Worm (Caenorhabditis elegans) whole organism, young adult: ENCODE results near the gene K06B4.15.

Source experiments
- B0261.1 ChIP-seq: sonication (generic microtip); optimal IDR thresholded peaks from 2 replicates; lab custom pipeline; 2016; ENCODE audit warnings: mild to moderate bottlenecking, missing genetic modification characterization, moderate library complexity, missing compliant biosample characterization
- C06A6.2 ChIP-seq: fragments of 200-800 bp; sonication (Bioruptor generic); conservative IDR thresholded peaks from 2 replicates; pipeline ENCODE4 v1.3.6; 2022; ENCODE audit warnings: missing genetic modification characterization, missing compliant biosample characterization
- F49E8.2 ChIP-seq: sonication (generic microtip); optimal IDR thresholded peaks from 3 replicates; lab custom pipeline; 2017; ENCODE audit warnings: missing genetic modification characterization, mild to moderate bottlenecking, missing compliant biosample characterization, antibody characterized with exemption, moderate library complexity; ENCODE audit not compliant: insufficient read depth
- F57A8.1 ChIP-seq: fragments of 200-800 bp; sonication (Bioruptor generic); optimal IDR thresholded peaks from 2 replicates; lab custom pipeline; 2018; ENCODE audit warnings: mild to moderate bottlenecking, missing genetic modification characterization, moderate library complexity, missing compliant biosample characterization
- F57C9.4 ChIP-seq: sonication (generic microtip); optimal IDR thresholded peaks from 2 replicates; lab custom pipeline; 2017; ENCODE audit warnings: mild to moderate bottlenecking, missing genetic modification characterization, missing compliant biosample characterization
- T26A5.8 ChIP-seq: sonication (generic microtip); optimal IDR thresholded peaks from 2 replicates; lab custom pipeline; 2016; ENCODE audit warnings: missing genetic modification characterization, missing compliant biosample characterization
- Y56A3A.18 ChIP-seq: fragments of 200-800 bp; sonication (Bioruptor generic); IDR thresholded peaks from 2 replicates; pipeline ENCODE4 v1.3.6; 2022; ENCODE audit warnings: missing genetic modification reagents, missing genetic modification characterization, missing compliant biosample characterization
- ama-1 ChIP-seq, 3 experiments: fragments of 150-350 bp in 1 of 3; sonication (generic microtip) in 2 of 3; optimal IDR thresholded peaks; 2 replicates each; lab custom pipeline; 2014 to 2018; ENCODE audit warnings: missing biosample characterization in 2 of 3, missing genetic modification characterization in 2 of 3, missing genetic modification reagents in 2 of 3
- attf-6 ChIP-seq: fragments of 200-800 bp; sonication (Bioruptor generic); IDR thresholded peaks from 2 replicates; pipeline ENCODE4 v1.3.6; 2022; ENCODE audit warnings: missing genetic modification reagents, missing genetic modification characterization, missing compliant biosample characterization
- die-1 ChIP-seq: sonication (generic microtip); optimal IDR thresholded peaks from 2 replicates; lab custom pipeline; 2016; ENCODE audit warnings: missing genotype, mild to moderate bottlenecking, missing genetic modification characterization, missing compliant biosample characterization
- efl-1 ChIP-seq: fragments of 150-350 bp; optimal IDR thresholded peaks from 2 replicates; lab custom pipeline; 2014; ENCODE audit warnings: missing biosample characterization, missing genetic modification reagents, missing genetic modification characterization
- fkh-3 ChIP-seq: sonication (generic microtip); optimal IDR thresholded peaks from 2 replicates; lab custom pipeline; 2016; ENCODE audit warnings: mild to moderate bottlenecking, missing genetic modification characterization, missing compliant biosample characterization
- hlh-12 ChIP-seq: sonication (generic microtip); optimal IDR thresholded peaks from 2 replicates; lab custom pipeline; 2016; ENCODE audit warnings: missing genetic modification characterization, missing compliant biosample characterization
- hmg-1.2 ChIP-seq: fragments of 200-800 bp; sonication (Bioruptor generic); IDR thresholded peaks from 2 replicates; pipeline ENCODE4 v1.3.6; 2022; ENCODE audit warnings: missing genetic modification reagents, missing genetic modification characterization, missing compliant biosample characterization
- let-607 ChIP-seq, 2 experiments: fragments of 200-800 bp in 1 of 2; sonication (Bioruptor generic) in 1 of 2; sonication (generic microtip) in 1 of 2; optimal IDR thresholded peaks; 2 replicates each; lab custom pipeline; 2016 to 2018; ENCODE audit warnings: mild to moderate bottlenecking in 2 of 2, missing compliant biosample characterization in 2 of 2, missing genetic modification characterization in 2 of 2, moderate library complexity in 2 of 2, missing genotype in 1 of 2
- lin-54 ChIP-seq: fragments of 200-800 bp; sonication (Bioruptor generic); optimal IDR thresholded peaks from 2 replicates; lab custom pipeline; 2018; ENCODE audit warnings: mild to moderate bottlenecking, missing genetic modification characterization, missing compliant biosample characterization
- madf-8 ChIP-seq: fragments of 200-800 bp; sonication (Bioruptor generic); conservative IDR thresholded peaks from 2 replicates; pipeline ENCODE4 v1.3.6; 2022; ENCODE audit warnings: missing genetic modification reagents, missing genetic modification characterization, missing compliant biosample characterization
- nhr-120 ChIP-seq: fragments of 200-800 bp; sonication (Bioruptor generic); IDR thresholded peaks from 2 replicates; pipeline ENCODE4 v1.3.6; 2022; ENCODE audit warnings: missing genetic modification characterization, missing compliant biosample characterization
- nhr-27 ChIP-seq: fragments of 200-800 bp; sonication (Bioruptor generic); optimal IDR thresholded peaks from 2 replicates; lab custom pipeline; 2018; ENCODE audit warnings: mild to moderate bottlenecking, missing genetic modification characterization, moderate library complexity, missing compliant biosample characterization
- nhr-80 ChIP-seq: sonication (generic microtip); optimal IDR thresholded peaks from 2 replicates; lab custom pipeline; 2016; ENCODE audit warnings: missing genetic modification characterization, missing compliant biosample characterization
- nhr-90 ChIP-seq: sonication (generic microtip); optimal IDR thresholded peaks from 2 replicates; lab custom pipeline; 2016; ENCODE audit warnings: missing genotype, mild to moderate bottlenecking, missing genetic modification characterization, missing compliant biosample characterization
- snpc-3.4 ChIP-seq: sonication (generic microtip); optimal IDR thresholded peaks from 2 replicates; lab custom pipeline; 2017; ENCODE audit warnings: missing genetic modification characterization, mild to moderate bottlenecking, missing compliant biosample characterization, antibody characterized with exemption, moderate library complexity, missing genotype, missing genetic modification reagents
- sptf-2 ChIP-seq: fragments of 200-800 bp; sonication (Bioruptor generic); optimal IDR thresholded peaks from 2 replicates; lab custom pipeline; 2018; ENCODE audit warnings: mild to moderate bottlenecking, missing genetic modification characterization, missing compliant biosample characterization
- xnd-1 ChIP-seq: sonication (generic microtip); optimal IDR thresholded peaks from 2 replicates; lab custom pipeline; 2016; ENCODE audit warnings: missing genotype, missing genetic modification reagents, missing genetic modification characterization, missing compliant biosample characterization
- zfh-2 ChIP-seq: fragments of 200-800 bp; sonication (Bioruptor generic); conservative IDR thresholded peaks from 2 replicates; pipeline ENCODE4 v1.3.6; 2022; ENCODE audit warnings: missing genetic modification reagents, missing genetic modification characterization, missing compliant biosample characterization

The K06B4.15 gene

ce11 chrV:15719570-15719969, 49.3 kb downstream of the K06B4.15 start, which contains the start of gene Y6E2A.7:
Gene Y6E2A.7 (plus strand): TSS chrV:15719870.
- TF ChIP-seq sptf-2 (GFP tag; lab: Kevin White, UChicago) (no peak), let-607 (tag; optimal IDR thresholded peaks at IDR 0.05; lab: Kevin White, UChicago) (no peak), efl-1 (GFP tag; lab: Kevin White, UChicago) (no peak), ama-1 (optimal IDR thresholded peaks at IDR 0.05; lab: Kevin White, UChicago) (no peak), ama-1 (GFP tag; optimal IDR thresholded peaks at IDR 0.05; lab: Kevin White, UChicago) (no peak), madf-8 (no peak)

ce11 chrV:15721431-15721830, 51.2 kb downstream of the K06B4.15 start:
- TF ChIP-seq xnd-1 = no peak
- TF ChIP-seq nhr-90 = no peak
- TF ChIP-seq snpc-3.4 (tag; lab: Kevin White, UChicago) = no peak
- no peak for TF ChIP-seq B0261.1 (tag; lab: Kevin White, UChicago)
- TF ChIP-seq F57C9.4 (tag; lab: Kevin White, UChicago) = no peak
- TF ChIP-seq attf-6 (GFP tag; lab: Robert Waterston, UW) = no peak
- no peak for TF ChIP-seq lin-54
- no peak for TF ChIP-seq hmg-1.2 (GFP tag; lab: Robert Waterston, UW)
- TF ChIP-seq zfh-2 (GFP tag; lab: Robert Waterston, UW) = no peak
- no peak for TF ChIP-seq nhr-120 (GFP tag; lab: Robert Waterston, UW)
- TF ChIP-seq hlh-12 (tag; lab: Kevin White, UChicago) = no peak
- no peak for TF ChIP-seq Y56A3A.18
- TF ChIP-seq die-1 = no peak
- no peak for TF ChIP-seq F57A8.1 (GFP tag; lab: Kevin White, UChicago)
- no peak for TF ChIP-seq nhr-80
- no peak for TF ChIP-seq C06A6.2 (GFP tag; lab: Robert Waterston, UW)
- TF ChIP-seq nhr-27 (tag; lab: Kevin White, UChicago) = no peak
- no peak for TF ChIP-seq fkh-3 (tag; lab: Kevin White, UChicago)
- no peak for TF ChIP-seq T26A5.8 (tag; lab: Kevin White, UChicago)
- no peak for TF ChIP-seq F49E8.2 (tag; lab: Kevin White, UChicago)
